Worm (Caenorhabditis elegans): ENCODE results near the gene clec-151.

Gene clec-151

DNA sequence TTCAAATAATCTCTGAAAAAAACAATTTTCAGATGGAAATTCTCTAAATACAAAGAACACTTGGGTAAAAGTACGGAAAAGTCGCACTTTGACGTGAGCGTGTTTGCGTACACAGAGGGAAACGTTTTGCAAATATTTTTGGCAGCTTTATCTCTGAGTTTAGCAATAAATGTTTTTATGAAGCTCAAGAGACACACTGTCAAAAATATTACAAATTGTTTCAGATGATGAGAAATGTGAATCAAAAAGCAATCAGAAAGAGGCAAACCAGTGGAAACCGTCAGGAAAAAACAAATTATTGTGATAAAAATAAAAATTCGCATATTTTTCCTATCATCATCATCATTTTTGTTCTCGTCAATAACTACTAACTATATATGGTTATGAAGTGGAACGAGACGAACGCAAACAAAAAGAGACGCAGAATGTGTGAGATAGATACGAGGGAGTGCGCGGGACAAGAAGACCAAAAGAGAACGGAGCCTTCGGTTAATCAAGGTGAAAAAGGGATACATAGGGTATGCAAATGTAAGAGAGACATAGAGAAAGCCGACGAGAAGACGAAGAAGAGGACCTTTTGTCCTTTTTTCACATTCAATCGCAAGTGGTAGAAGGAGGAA, 15.8 kb upstream of the clec-151 start, which contains the start of gene sel-2:
TSS of gene sel-2 (minus strand) at position 51 of the 620 bp plus-strand sequence.
- peak; percentile 61; the same call in 1 of the 2 replicates for TF ChIP-seq hmg-1.2 (GFP tag; IDR thresholded peaks at IDR 0.05)
- TF ChIP-seq sea-2 (GFP tag; IDR thresholded peaks at IDR 0.05): no peak

DNA sequence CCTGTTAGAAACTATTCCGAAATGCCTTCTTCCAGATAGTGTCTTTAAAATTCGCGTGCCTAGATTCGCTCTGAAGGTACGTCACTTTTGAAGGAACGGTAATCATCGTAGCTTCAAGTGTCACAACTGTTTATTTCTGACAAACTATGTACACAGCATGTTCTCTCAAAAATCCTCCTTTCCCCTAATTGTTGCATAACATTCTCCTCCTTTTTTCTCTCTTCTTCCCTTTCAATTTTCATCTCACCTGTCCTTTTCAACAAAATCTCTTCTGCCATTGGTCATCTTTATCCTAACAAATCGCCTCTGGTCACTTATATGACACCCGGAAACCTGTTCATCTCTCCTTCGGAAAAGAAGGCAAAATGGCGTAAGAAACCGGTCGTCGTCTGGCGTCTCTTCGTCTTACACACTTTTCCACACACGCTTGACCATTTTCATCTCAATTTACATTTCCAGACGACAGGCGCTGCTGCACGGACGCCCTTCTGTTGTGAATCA, 12.1 kb upstream of the clec-151 start, which contains the start of gene lips-3:
TSS of gene lips-3 (plus strand) at position 458 of the 501 bp plus-strand sequence.
- TF ChIP-seq dpff-1 (tag; optimal IDR thresholded peaks at IDR 0.05): no peak
- no peak for TF ChIP-seq K11D2.4 (GFP tag; IDR thresholded peaks at IDR 0.05)
- no peak for TF ChIP-seq F33H1.4 (GFP tag; IDR thresholded peaks at IDR 0.05)
- TF ChIP-seq B0261.1 (tag; optimal IDR thresholded peaks at IDR 0.05): no peak
- no peak for TF ChIP-seq somi-1 (GFP tag; optimal IDR thresholded peaks at IDR 0.05)
- no peak for TF ChIP-seq ceh-100 (GFP tag; IDR thresholded peaks at IDR 0.05)
- no peak for TF ChIP-seq madf-6 (GFP tag; IDR thresholded peaks at IDR 0.05)
- TF ChIP-seq nhr-90 (tag; optimal IDR thresholded peaks at IDR 0.05): no peak
- no peak for TF ChIP-seq tlf-1 (GFP tag; optimal IDR thresholded peaks at IDR 0.05)
- no peak for TF ChIP-seq attf-3 (GFP tag; conservative IDR thresholded peaks at IDR 0.05)
- no peak for TF ChIP-seq snpc-3.4 (tag; optimal IDR thresholded peaks at IDR 0.05)
- TF ChIP-seq nhr-179 (tag; optimal IDR thresholded peaks at IDR 0.05): no peak

DNA sequence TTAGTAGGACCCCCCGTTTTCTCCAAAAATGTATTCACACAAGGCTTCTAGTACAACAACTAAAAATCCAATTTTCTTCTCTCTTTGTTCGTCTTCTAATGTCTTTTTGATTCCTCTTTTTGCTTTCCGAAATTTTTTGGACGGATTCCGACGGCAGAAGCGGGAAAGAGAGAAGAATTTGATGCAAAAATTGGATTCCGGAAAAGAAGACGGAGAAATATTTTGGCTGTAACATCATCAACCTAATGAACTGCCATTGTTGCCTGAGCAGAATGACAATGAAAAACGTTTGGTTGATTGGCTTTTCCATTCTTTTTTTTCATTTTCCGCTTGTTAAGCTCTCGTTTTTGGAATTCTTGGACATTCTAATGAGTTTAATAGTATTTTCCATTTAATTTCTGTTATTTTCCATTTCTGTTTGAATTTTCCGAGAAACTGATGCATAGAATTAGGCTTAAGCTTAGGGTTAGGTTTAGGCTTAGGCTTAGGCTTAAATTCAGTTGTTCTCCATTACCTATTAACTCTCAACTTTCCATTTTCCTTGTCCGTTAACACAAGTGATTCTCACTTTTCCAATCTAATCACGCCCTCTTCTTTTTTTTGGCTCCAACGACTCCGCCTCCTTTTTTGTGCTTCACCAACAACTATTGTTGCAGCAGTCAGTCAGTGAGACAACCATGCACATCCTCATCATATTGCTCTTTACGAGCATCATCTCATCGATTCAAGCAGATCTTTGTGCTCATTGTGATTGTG, 5.7 kb upstream of the clec-151 start, which contains the start of gene lron-5:
TSS of gene lron-5 (plus strand) at position 655 of the 756 bp plus-strand sequence.
- no peak for TF ChIP-seq K12H6.12 (tag; optimal IDR thresholded peaks at IDR 0.05)
- no peak for TF ChIP-seq ceh-91 (GFP tag; IDR thresholded peaks at IDR 0.05)
- TF ChIP-seq dpff-1 (tag; optimal IDR thresholded peaks at IDR 0.05): no peak
- TF ChIP-seq cebp-2 (GFP tag; IDR thresholded peaks at IDR 0.05): no peak
- TF ChIP-seq madf-6 (GFP tag; IDR thresholded peaks at IDR 0.05): no peak
- no peak for TF ChIP-seq mcd-1 (GFP tag; IDR thresholded peaks at IDR 0.05)
- no peak for TF ChIP-seq ceh-79 (tag; optimal IDR thresholded peaks at IDR 0.05)
- TF ChIP-seq nhr-90 (tag; optimal IDR thresholded peaks at IDR 0.05): no peak
- no peak for TF ChIP-seq ztf-18 (tag; optimal IDR thresholded peaks at IDR 0.05)
- TF ChIP-seq tlf-1 (GFP tag; optimal IDR thresholded peaks at IDR 0.05): no peak
- TF ChIP-seq xnd-1 (tag; optimal IDR thresholded peaks at IDR 0.05): no peak
- TF ChIP-seq K11D2.4 (GFP tag; IDR thresholded peaks at IDR 0.05): no peak
- no peak for TF ChIP-seq F22D6.2 (tag; optimal IDR thresholded peaks at IDR 0.05)
- TF ChIP-seq somi-1 (GFP tag; optimal IDR thresholded peaks at IDR 0.05): no peak
- no peak for TF ChIP-seq nhr-120 (GFP tag; IDR thresholded peaks at IDR 0.05)
- no peak for TF ChIP-seq B0336.3 (GFP tag; IDR thresholded peaks at IDR 0.05)
- TF ChIP-seq ztf-28 (GFP tag; IDR thresholded peaks at IDR 0.05): no peak

DNA sequence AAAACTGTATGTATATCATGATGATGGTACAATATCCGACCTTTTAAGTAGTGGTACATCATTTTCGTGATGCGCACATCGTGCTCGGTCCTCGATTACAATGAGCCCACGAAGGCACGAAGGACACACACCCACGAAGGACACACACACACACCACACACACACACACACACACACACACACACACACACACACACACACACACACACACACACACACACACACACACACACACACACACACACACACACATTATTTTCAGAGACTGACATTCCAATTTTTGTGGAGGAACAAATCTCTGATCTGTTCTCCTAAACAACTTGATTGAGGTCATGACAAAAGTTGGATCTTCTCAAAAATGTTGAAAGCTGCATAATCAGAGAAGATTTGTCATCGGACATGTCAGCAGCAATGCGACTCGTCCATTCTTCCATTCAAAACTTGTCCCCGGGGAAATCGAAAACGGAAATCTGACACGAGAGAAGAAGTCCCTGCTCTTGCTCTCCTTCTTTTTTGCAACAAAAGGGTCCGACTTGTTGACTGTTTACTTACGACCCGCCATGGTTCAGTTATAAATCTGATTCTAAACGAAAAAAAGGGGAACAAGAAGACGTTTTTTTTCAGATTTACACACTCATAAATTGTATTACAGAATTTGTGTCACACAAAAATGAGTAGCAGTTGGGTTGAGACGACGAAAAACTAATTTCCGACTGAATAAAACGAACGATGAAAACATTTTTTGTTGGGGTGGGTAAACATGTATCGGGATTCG, 1.9 kb upstream of the clec-151 start:
- no peak for TF ChIP-seq tlf-1 (GFP tag; optimal IDR thresholded peaks at IDR 0.05)
- peak; percentile 49; the same call in 1 of the 2 replicates for TF ChIP-seq dox-1 (GFP tag; IDR thresholded peaks at IDR 0.05)
- TF ChIP-seq ztf-3 (GFP tag; optimal IDR thresholded peaks at IDR 0.05): peak; percentile 50
- TF ChIP-seq ztf-18 (tag; optimal IDR thresholded peaks at IDR 0.05): peak; percentile 2
- no peak for TF ChIP-seq attf-5 (GFP tag; optimal IDR thresholded peaks at IDR 0.05)
- TF ChIP-seq hmg-1.2 (GFP tag; IDR thresholded peaks at IDR 0.05): 0 out of 2 replicates have a peak, but pooled peaks have one; percentile 3
- peak; percentile 38 for TF ChIP-seq chd-7 (tag; optimal IDR thresholded peaks at IDR 0.05)
- no peak for TF ChIP-seq D2030.7 (GFP tag; IDR thresholded peaks at IDR 0.05)
- TF ChIP-seq F57A8.1 (GFP tag; optimal IDR thresholded peaks at IDR 0.05): peak; percentile 25
- peak; percentile 76 for TF ChIP-seq lir-1 (GFP tag; conservative IDR thresholded peaks at IDR 0.05)
- TF ChIP-seq egrh-3 (GFP tag; IDR thresholded peaks at IDR 0.05): peak; percentile 82
- no peak for TF ChIP-seq attf-3 (GFP tag; conservative IDR thresholded peaks at IDR 0.05)
- peak; percentile 29 for TF ChIP-seq lsl-1 (GFP tag; optimal IDR thresholded peaks at IDR 0.05)
- TF ChIP-seq nhr-179 (tag; optimal IDR thresholded peaks at IDR 0.05): no peak

All from whole organism, young adult.